Fruit fly (Drosophila melanogaster) whole organism, embryonic: ENCODE measurements around the gene Blos4.

Experiments
- Atf-2 ChIP-seq: fragments of 200-800 bp; sonication (Bioruptor generic); optimal IDR thresholded peaks from 2 replicates; lab custom pipeline; 2016; ENCODE audit warnings: missing biosample characterization, missing genetic modification characterization
- Awh ChIP-seq: fragments of 200-800 bp; sonication (Bioruptor generic); IDR thresholded peaks from 2 replicates; pipeline ENCODE4, ENCODE4 v1.3.6; 2022; ENCODE audit warnings: missing biosample characterization, missing genetic modification characterization
- CG10274 ChIP-seq: fragments of 200-800 bp; sonication (Bioruptor generic); optimal IDR thresholded peaks from 3 replicates; lab custom pipeline; 2017; ENCODE audit warnings: missing biosample characterization, mild to moderate bottlenecking, missing genetic modification characterization
- CG11504 ChIP-seq: fragments of 200-800 bp; sonication (Bioruptor generic); optimal IDR thresholded peaks from 3 replicates; lab custom pipeline; 2019; ENCODE audit warnings: missing biosample characterization, mild to moderate bottlenecking, missing genetic modification characterization, moderate library complexity
- CG13424 ChIP-seq: fragments of 200-800 bp; sonication (Bioruptor generic); optimal IDR thresholded peaks from 2 replicates; lab custom pipeline; 2019; ENCODE audit warnings: missing biosample characterization, mild to moderate bottlenecking, missing genetic modification characterization, moderate library complexity
- CG15073 ChIP-seq: fragments of 200-800 bp; sonication (Bioruptor generic); optimal IDR thresholded peaks from 2 replicates; lab custom pipeline; 2016; ENCODE audit warnings: missing biosample characterization, missing genetic modification characterization
- CG17359 ChIP-seq: fragments of 200-800 bp; sonication (Bioruptor generic); optimal IDR thresholded peaks from 3 replicates; lab custom pipeline; 2018; ENCODE audit warnings: missing biosample characterization, mild to moderate bottlenecking, missing genetic modification characterization, moderate library complexity
- CG17361 ChIP-seq: fragments of 200-800 bp; sonication (Bioruptor generic); IDR thresholded peaks from 3 replicates; pipeline ENCODE4 v1.3.6; 2022; ENCODE audit warnings: missing biosample characterization, missing genetic modification characterization
- CG17829 ChIP-seq: fragments of 200-800 bp; optimal IDR thresholded peaks from 2 replicates; lab custom pipeline; 2019; ENCODE audit warnings: missing biosample characterization, mild to moderate bottlenecking, missing genetic modification characterization, moderate library complexity
- CG1792 ChIP-seq: fragments of 200-800 bp; sonication (Bioruptor generic); optimal IDR thresholded peaks from 2 replicates; lab custom pipeline; 2016; ENCODE audit warnings: missing biosample characterization, missing genetic modification characterization
- CG3281 ChIP-seq: fragments of 200-800 bp; sonication (Bioruptor generic); optimal IDR thresholded peaks from 3 replicates; lab custom pipeline; 2017; ENCODE audit warnings: missing biosample characterization, mild to moderate bottlenecking, missing genetic modification characterization
- CG3838 ChIP-seq: fragments of 200-800 bp; sonication (Bioruptor generic); optimal IDR thresholded peaks from 3 replicates; lab custom pipeline; 2016; ENCODE audit warnings: missing biosample characterization, missing genetic modification characterization
- CG4424 ChIP-seq: fragments of 200-800 bp; sonication (Bioruptor generic); optimal IDR thresholded peaks from 3 replicates; lab custom pipeline; 2016; ENCODE audit warnings: missing biosample characterization, missing genetic modification characterization
- CG7963 ChIP-seq: fragments of 200-800 bp; sonication (Bioruptor generic); IDR thresholded peaks from 3 replicates; pipeline ENCODE4 v1.3.6; 2022; ENCODE audit warnings: missing biosample characterization, missing genetic modification characterization; ENCODE audit not compliant: partially characterized antibody
- CG8924 ChIP-seq: fragments of 200-800 bp; optimal IDR thresholded peaks from 3 replicates; lab custom pipeline; 2019; ENCODE audit warnings: missing biosample characterization, mild to moderate bottlenecking, missing genetic modification characterization, moderate library complexity
- Dad ChIP-seq: fragments of 200-800 bp; sonication (Bioruptor generic); optimal IDR thresholded peaks from 3 replicates; lab custom pipeline; 2016; ENCODE audit warnings: missing biosample characterization, missing genetic modification characterization
- Elba2 ChIP-seq: fragments of 200-800 bp; sonication (Bioruptor generic); optimal IDR thresholded peaks from 3 replicates; lab custom pipeline; 2016; ENCODE audit warnings: missing biosample characterization, missing genetic modification characterization
- Ets65A ChIP-seq: fragments of 200-800 bp; sonication (Bioruptor generic); peaks from one replicate; lab custom pipeline; 2016; ENCODE audit warnings: missing biosample characterization, missing genetic modification characterization
- HLH54F ChIP-seq: fragments of 200-800 bp; sonication (Bioruptor generic); optimal IDR thresholded peaks from 3 replicates; lab custom pipeline; 2016; ENCODE audit warnings: missing biosample characterization, missing genetic modification characterization
- HmgD ChIP-seq: fragments of 200-800 bp; sonication (Bioruptor generic); optimal IDR thresholded peaks from 3 replicates; lab custom pipeline; 2016; ENCODE audit warnings: missing biosample characterization, missing genetic modification characterization
- Mad ChIP-seq: fragments of 200-800 bp; sonication (Bioruptor generic); optimal IDR thresholded peaks from 2 replicates; lab custom pipeline; 2016; ENCODE audit warnings: missing biosample characterization, missing genetic modification characterization
- Meics ChIP-seq: fragments of 200-800 bp; sonication (Bioruptor generic); optimal IDR thresholded peaks from 2 replicates; lab custom pipeline; 2017; ENCODE audit warnings: missing biosample characterization, mild to moderate bottlenecking, missing genetic modification characterization
- Mrtf ChIP-seq: fragments of 200-800 bp; sonication (Bioruptor generic); IDR thresholded peaks from 3 replicates; pipeline ENCODE4 v1.3.6; 2022; ENCODE audit warnings: missing biosample characterization, missing genetic modification characterization
- NfI ChIP-seq: fragments of 200-800 bp; sonication (Bioruptor generic); optimal IDR thresholded peaks from 3 replicates; lab custom pipeline; 2018; ENCODE audit warnings: missing biosample characterization, mild to moderate bottlenecking, missing genetic modification characterization, moderate library complexity
- Oli ChIP-seq: fragments of 200-800 bp; sonication (Bioruptor generic); optimal IDR thresholded peaks from 2 replicates; lab custom pipeline; 2018; ENCODE audit warnings: missing biosample characterization, mild to moderate bottlenecking, missing genetic modification characterization, moderate library complexity
- Side ChIP-seq: fragments of 200-800 bp; sonication (Bioruptor generic); optimal IDR thresholded peaks from 2 replicates; lab custom pipeline; 2016; ENCODE audit warnings: missing biosample characterization, missing genetic modification characterization
- ap ChIP-seq: fragments of 200-800 bp; sonication (Bioruptor generic); IDR thresholded peaks from 2 replicates; pipeline ENCODE4 v1.3.6; 2022; ENCODE audit warnings: missing biosample characterization, missing genetic modification characterization
- bcd ChIP-seq: fragments of 200-800 bp; sonication (Bioruptor generic); optimal IDR thresholded peaks from 2 replicates; lab custom pipeline; 2017; ENCODE audit warnings: missing biosample characterization, mild to moderate bottlenecking, missing genetic modification characterization
- chinmo ChIP-seq: fragments of 200-800 bp; sonication (Bioruptor generic); IDR thresholded peaks from 4 replicates; pipeline ENCODE4 v1.3.6; 2022; ENCODE audit warnings: missing biosample characterization, missing genetic modification characterization; ENCODE audit not compliant: partially characterized antibody
- emc ChIP-seq: fragments of 200-800 bp; sonication (Bioruptor generic); optimal IDR thresholded peaks from 2 replicates; lab custom pipeline; 2016; ENCODE audit warnings: missing biosample characterization, missing genetic modification characterization
- ewg ChIP-seq: fragments of 200-800 bp; sonication (Bioruptor generic); optimal IDR thresholded peaks from 3 replicates; lab custom pipeline; 2017; ENCODE audit warnings: mild to moderate bottlenecking, missing biosample characterization, missing genetic modification reagents, missing genetic modification characterization
- grau ChIP-seq: fragments of 200-800 bp; optimal IDR thresholded peaks from 3 replicates; lab custom pipeline; 2019; ENCODE audit warnings: missing biosample characterization, mild to moderate bottlenecking, missing genetic modification characterization, moderate library complexity
- hkb ChIP-seq, 2 experiments: fragments of 200-800 bp in 1 of 2; fragments of >200 bp in 1 of 2; sonication (Bioruptor generic) in 1 of 2; IDR thresholded peaks in 1 of 2; optimal IDR thresholded peaks in 1 of 2; 2 replicates each; pipeline versions ENCODE4 v1.3.6 to Lab custom; 2017 to 2022; ENCODE audit warnings: missing biosample characterization in 1 of 2, missing genetic modification characterization in 1 of 2
- insv ChIP-seq, 2 experiments: fragments of 200-800 bp; sonication (Bioruptor generic); optimal IDR thresholded peaks; 3 replicates each; lab custom pipeline; 2016 to 2018; ENCODE audit warnings: missing biosample characterization in 2 of 2, missing genetic modification characterization in 2 of 2
- inv ChIP-seq: fragments of 200-800 bp; sonication (Bioruptor generic); IDR thresholded peaks from 2 replicates; pipeline ENCODE4 v1.3.6; 2022; ENCODE audit warnings: missing biosample characterization, missing genetic modification characterization; ENCODE audit not compliant: partially characterized antibody
- nerfin-2 ChIP-seq: fragments of 200-800 bp; sonication (Bioruptor generic); IDR thresholded peaks from 2 replicates; pipeline ENCODE4 v1.3.6; 2022; ENCODE audit warnings: missing biosample characterization, missing genetic modification characterization; ENCODE audit not compliant: partially characterized antibody
- pan ChIP-seq, 4 experiments: fragments of >200 bp in 3 of 4; fragments of 200-800 bp in 1 of 4; sonication (Bioruptor generic) in 1 of 4; optimal IDR thresholded peaks in 3 of 4; IDR thresholded peaks in 1 of 4; 2 replicates each; pipeline versions ENCODE4 v1.3.6 to Lab custom; 2017 to 2022; ENCODE audit warnings: missing biosample characterization in 2 of 4, missing genetic modification characterization in 2 of 4, mixed read lengths in 1 of 4
- phol ChIP-seq: fragments of 200-800 bp; sonication (Bioruptor generic); optimal IDR thresholded peaks from 3 replicates; lab custom pipeline; 2018; ENCODE audit warnings: missing biosample characterization, mild to moderate bottlenecking, missing genetic modification characterization, moderate library complexity
- pros ChIP-seq: fragments of 200-800 bp; sonication (Bioruptor generic); optimal IDR thresholded peaks from 3 replicates; lab custom pipeline; 2019; ENCODE audit warnings: missing biosample characterization, mild to moderate bottlenecking, missing genetic modification characterization, moderate library complexity
- sc ChIP-seq, 3 experiments: fragments of >200 bp in 2 of 3; fragments of 200-800 bp in 1 of 3; sonication (Bioruptor generic) in 1 of 3; optimal IDR thresholded peaks; 2 replicates in 2 of 3; 3 replicates in 1 of 3; lab custom pipeline; 2017; ENCODE audit warnings: mild to moderate bottlenecking in 1 of 3, missing biosample characterization in 1 of 3, missing genetic modification characterization in 1 of 3, missing genetic modification reagents in 1 of 3
- scrt ChIP-seq: fragments of 200-800 bp; sonication (Bioruptor generic); optimal IDR thresholded peaks from 2 replicates; lab custom pipeline; 2018; ENCODE audit warnings: missing biosample characterization, mild to moderate bottlenecking, missing genetic modification characterization, moderate library complexity
- sisA ChIP-seq: fragments of 200-800 bp; sonication (Bioruptor generic); IDR thresholded peaks from 2 replicates; pipeline ENCODE4 v1.3.6; 2022; ENCODE audit warnings: missing biosample characterization, missing genetic modification characterization
- vvl ChIP-seq: fragments of 200-800 bp; sonication (Bioruptor generic); IDR thresholded peaks from 2 replicates; pipeline ENCODE4 v1.3.6; 2022; ENCODE audit warnings: missing biosample characterization, missing genetic modification characterization
- wek ChIP-seq: fragments of 200-800 bp; sonication (Bioruptor generic); optimal IDR thresholded peaks from 3 replicates; lab custom pipeline; 2018; ENCODE audit warnings: missing biosample characterization, mild to moderate bottlenecking, missing genetic modification characterization, moderate library complexity

Gene Blos4

dm6 chr3L:10889000-10889691 is 10.3 kb downstream of the Blos4 start (continued):
- TF ChIP-seq CG15073 = no peak
- 0 out of 3 replicates have a peak, but pooled peaks have one; percentile 13 for TF ChIP-seq Mrtf (GFP tag; lab: Robert Waterston, UW)
- TF ChIP-seq Awh (GFP tag; lab: Robert Waterston, UW) = no peak
- no peak for TF ChIP-seq ewg (GFP tag; lab: Kevin White, UChicago)
- TF ChIP-seq CG8924 (tag; lab: Kevin White, UChicago) = peak; percentile 24
- TF ChIP-seq hkb (optimal IDR thresholded peaks at IDR 0.05; lab: Kevin White, UChicago) = no peak
- no peak for TF ChIP-seq hkb (GFP tag; IDR thresholded peaks at IDR 0.05; lab: Robert Waterston, UW)
- TF ChIP-seq scrt (GFP tag; lab: Kevin White, UChicago) = no peak
- no peak for TF ChIP-seq Elba2 (GFP tag; lab: Kevin White, UChicago)
- TF ChIP-seq HLH54F (GFP tag; lab: Kevin White, UChicago) = no peak
- TF ChIP-seq pros (GFP tag; lab: Kevin White, UChicago) = peak; percentile 39
- TF ChIP-seq phol (tag; lab: Kevin White, UChicago) = peak; percentile 23
- TF ChIP-seq emc (GFP tag; lab: Kevin White, UChicago) = no peak
- TF ChIP-seq pan (optimal IDR thresholded peaks at IDR 0.05; lab: Kevin White, UChicago) = no peak
- peak in 1 of 2 experiments; percentile 26 for TF ChIP-seq pan (GFP tag; optimal IDR thresholded peaks at IDR 0.05 in 1 of 2, IDR thresholded peaks at IDR 0.05 in 1 of 2)
- TF ChIP-seq CG11504 (tag; lab: Kevin White, UChicago) = peak; percentile 56
- TF ChIP-seq CG17361 (GFP tag; lab: Robert Waterston, UW) = 0 out of 3 replicates have a peak, but pooled peaks have one; percentile 24
- no peak for TF ChIP-seq nerfin-2
- TF ChIP-seq wek = no peak
- no peak for TF ChIP-seq inv (GFP tag; lab: Robert Waterston, UW)
- peak; percentile 26 for TF ChIP-seq Oli (tag; lab: Kevin White, UChicago)
- no peak for TF ChIP-seq CG10274 (GFP tag; lab: Kevin White, UChicago)
- no peak for TF ChIP-seq CG3281
- no peak for TF ChIP-seq Atf-2 (GFP tag; lab: Kevin White, UChicago)
- no peak for TF ChIP-seq ap
- TF ChIP-seq Meics = peak; percentile 4
- TF ChIP-seq insv (GFP tag; optimal IDR thresholded peaks at IDR 0.05; lab: Kevin White, UChicago) = no peak
- no peak for TF ChIP-seq bcd (GFP tag; lab: Kevin White, UChicago)
- TF ChIP-seq vvl = peak; percentile 53; the same call in 1 of the 2 replicates
- no peak for TF ChIP-seq NfI (GFP tag; lab: Kevin White, UChicago)
- TF ChIP-seq CG13424 (tag; lab: Kevin White, UChicago) = peak; percentile 30
- TF ChIP-seq CG17359 (tag; lab: Kevin White, UChicago) = peak; percentile 9
- TF ChIP-seq CG17829 (tag; lab: Kevin White, UChicago) = peak; percentile 11
- no peak for TF ChIP-seq CG4424 (GFP tag; lab: Kevin White, UChicago)
- TF ChIP-seq Dad (GFP tag; lab: Kevin White, UChicago) = no peak
- no peak for TF ChIP-seq Mad (GFP tag; lab: Kevin White, UChicago)
- TF ChIP-seq CG7963 (GFP tag; lab: Robert Waterston, UW) = no peak
- no peak for TF ChIP-seq sisA (GFP tag; lab: Robert Waterston, UW)
- peak; percentile 29 for TF ChIP-seq grau
- TF ChIP-seq CG1792 (GFP tag; lab: Kevin White, UChicago) = no peak
- peak; percentile 13 for TF ChIP-seq Ets65A (GFP tag; lab: Kevin White, UChicago)
- TF ChIP-seq HmgD (GFP tag; lab: Kevin White, UChicago) = no peak
- no peak for TF ChIP-seq sc (optimal IDR thresholded peaks at IDR 0.05; lab: Kevin White, UChicago)
- no peak for TF ChIP-seq sc (GFP tag; optimal IDR thresholded peaks at IDR 0.05; lab: Kevin White, UChicago)
- no peak for TF ChIP-seq Side (GFP tag; lab: Kevin White, UChicago)
- no peak for TF ChIP-seq CG3838 (GFP tag; lab: Kevin White, UChicago)
- TF ChIP-seq chinmo = peak; percentile 85; the same call in 2 of the 4 replicates
